Fruit fly (Drosophila melanogaster) whole organism, prepupa: ENCODE measurements around the gene Yp1.

Experiments used
- Blimp-1 ChIP-seq: fragments of 200-800 bp; sonication (Bioruptor generic); optimal IDR thresholded peaks from 3 replicates; lab custom pipeline; 2017; ENCODE audit warnings: missing biosample characterization, missing genetic modification characterization, mild to moderate bottlenecking, moderate library complexity, missing genetic modification reagents
- CG11294 ChIP-seq: fragments of 200-800 bp; sonication (Bioruptor generic); IDR thresholded peaks from 2 replicates; pipeline ENCODE4 v1.3.6; 2022; ENCODE audit warnings: missing biosample characterization, missing genetic modification characterization
- CG11762 ChIP-seq: fragments of 200-800 bp; sonication (Bioruptor generic); optimal IDR thresholded peaks from 3 replicates; lab custom pipeline; 2016; ENCODE audit warnings: missing biosample characterization, missing genetic modification characterization; ENCODE audit not compliant: insufficient read depth
- CG11902 ChIP-seq: fragments of 200-800 bp; sonication (Bioruptor generic); optimal IDR thresholded peaks from 3 replicates; lab custom pipeline; 2016; ENCODE audit warnings: missing biosample characterization, missing genetic modification characterization
- CG15336 ChIP-seq: fragments of 200-800 bp; sonication (Bioruptor generic); IDR thresholded peaks from 2 replicates; pipeline ENCODE4 v1.3.6; 2022; ENCODE audit warnings: missing biosample characterization, missing genetic modification characterization
- CG1621 ChIP-seq: fragments of 200-800 bp; sonication (Bioruptor generic); optimal IDR thresholded peaks from 3 replicates; lab custom pipeline; 2018; ENCODE audit warnings: missing biosample characterization, mild to moderate bottlenecking, missing genetic modification characterization
- CG34406 ChIP-seq: fragments of 200-800 bp; sonication (Bioruptor generic); optimal IDR thresholded peaks from 3 replicates; lab custom pipeline; 2016; ENCODE audit warnings: missing biosample characterization, missing genetic modification characterization
- CG3919 ChIP-seq: fragments of 200-800 bp; sonication (Bioruptor generic); optimal IDR thresholded peaks from 3 replicates; lab custom pipeline; 2016; ENCODE audit warnings: missing biosample characterization, missing genetic modification characterization
- CG4318 ChIP-seq: fragments of 200-800 bp; sonication (Bioruptor generic); optimal IDR thresholded peaks from 3 replicates; lab custom pipeline; 2017; ENCODE audit warnings: missing biosample characterization, mild to moderate bottlenecking, missing genetic modification characterization
- CG6163 ChIP-seq: fragments of 200-800 bp; sonication (Bioruptor generic); IDR thresholded peaks from 3 replicates; pipeline ENCODE4 v1.3.6; 2022; ENCODE audit warnings: missing biosample characterization, missing genetic modification characterization
- CG6276 ChIP-seq: fragments of 200-800 bp; sonication (Bioruptor generic); optimal IDR thresholded peaks from 2 replicates; lab custom pipeline; 2017; ENCODE audit warnings: missing biosample characterization, mild to moderate bottlenecking, missing genetic modification characterization
- CG6854 ChIP-seq: fragments of 200-800 bp; sonication (Bioruptor generic); optimal IDR thresholded peaks from 2 replicates; lab custom pipeline; 2017; ENCODE audit warnings: missing biosample characterization, mild to moderate bottlenecking, missing genetic modification characterization
- CG8119 ChIP-seq: fragments of 200-800 bp; sonication (Bioruptor generic); IDR thresholded peaks from 3 replicates; pipeline ENCODE4 v1.3.6; 2022; ENCODE audit warnings: missing biosample characterization, missing genetic modification characterization
- CG9139 ChIP-seq: fragments of 200-800 bp; sonication (Bioruptor generic); optimal IDR thresholded peaks from 3 replicates; lab custom pipeline; 2017; ENCODE audit warnings: missing biosample characterization, mild to moderate bottlenecking, missing genetic modification characterization
- Eip78C ChIP-seq: fragments of 200-800 bp; sonication (Bioruptor generic); peaks from one replicate; lab custom pipeline; 2016; ENCODE audit warnings: missing biosample characterization, missing genetic modification characterization
- Ets96B ChIP-seq: fragments of 200-800 bp; optimal IDR thresholded peaks from 2 replicates; lab custom pipeline; 2019; ENCODE audit warnings: missing biosample characterization, mild to moderate bottlenecking, missing genetic modification characterization, moderate library complexity
- Hr4 ChIP-seq: fragments of 200-800 bp; sonication (Bioruptor generic); optimal IDR thresholded peaks from 3 replicates; lab custom pipeline; 2016; ENCODE audit warnings: missing biosample characterization, missing genetic modification characterization
- Met ChIP-seq: fragments of 200-800 bp; sonication (Bioruptor generic); optimal IDR thresholded peaks from 3 replicates; lab custom pipeline; 2016; ENCODE audit warnings: missing biosample characterization, missing genetic modification characterization
- OdsH ChIP-seq: fragments of 200-800 bp; sonication (Bioruptor generic); optimal IDR thresholded peaks from 3 replicates; lab custom pipeline; 2016; ENCODE audit warnings: missing biosample characterization, missing genetic modification characterization
- Smox ChIP-seq: fragments of 200-800 bp; sonication (Bioruptor generic); optimal IDR thresholded peaks from 3 replicates; lab custom pipeline; 2016; ENCODE audit warnings: missing biosample characterization, missing genetic modification characterization
- Sox14 ChIP-seq: fragments of 200-800 bp; sonication (Bioruptor generic); optimal IDR thresholded peaks from 3 replicates; lab custom pipeline; 2016; ENCODE audit warnings: missing biosample characterization, missing genetic modification characterization
- achi ChIP-seq: fragments of 200-800 bp; sonication (Bioruptor generic); optimal IDR thresholded peaks from 3 replicates; lab custom pipeline; 2016; ENCODE audit warnings: missing biosample characterization, missing genetic modification characterization
- dac ChIP-seq: fragments of 200-800 bp; sonication (Bioruptor generic); optimal IDR thresholded peaks from 2 replicates; lab custom pipeline; 2017; ENCODE audit warnings: missing biosample characterization, mild to moderate bottlenecking, missing genetic modification characterization
- eg ChIP-seq: fragments of 200-800 bp; sonication (Bioruptor generic); IDR thresholded peaks from 3 replicates; pipeline ENCODE4 v1.3.6; 2022; ENCODE audit warnings: missing biosample characterization, missing genetic modification characterization
- fd59A ChIP-seq: fragments of 200-800 bp; sonication (Bioruptor generic); optimal IDR thresholded peaks from 2 replicates; lab custom pipeline; 2017; ENCODE audit warnings: missing biosample characterization, mild to moderate bottlenecking, missing genetic modification characterization, missing genetic modification reagents
- fd85E ChIP-seq: fragments of 200-800 bp; sonication (Bioruptor generic); optimal IDR thresholded peaks from 3 replicates; lab custom pipeline; 2016; ENCODE audit warnings: missing biosample characterization, missing genetic modification characterization
- fkh ChIP-seq: fragments of 200-800 bp; sonication (Bioruptor generic); optimal IDR thresholded peaks from 3 replicates; lab custom pipeline; 2017; ENCODE audit warnings: missing biosample characterization, mild to moderate bottlenecking, missing genetic modification characterization, moderate library complexity
- net ChIP-seq: fragments of 200-800 bp; sonication (Bioruptor generic); optimal IDR thresholded peaks from 3 replicates; lab custom pipeline; 2016; ENCODE audit warnings: missing biosample characterization, missing genetic modification characterization
- svp ChIP-seq: fragments of 200-800 bp; sonication (Bioruptor generic); peaks from one replicate; lab custom pipeline; 2016; ENCODE audit warnings: missing biosample characterization, missing genetic modification characterization
- vri ChIP-seq: fragments of 200-800 bp; sonication (Bioruptor generic); optimal IDR thresholded peaks from 3 replicates; lab custom pipeline; 2016; ENCODE audit warnings: missing biosample characterization, mild to moderate bottlenecking, missing genetic modification characterization

Gene Yp1

dm6 chrX:10045763-10046162, 7.8 kb upstream of the Yp1 start:
- TF ChIP-seq Eip78C (GFP tag; lab: Kevin White, UChicago) (peak; percentile 48), CG8119 (GFP tag; lab: Robert Waterston, UW) (0 out of 3 replicates have a peak, but pooled peaks have one; percentile 26), net (GFP tag; lab: Kevin White, UChicago) (no peak), Hr4 (GFP tag; lab: Kevin White, UChicago) (no peak), CG6163 (GFP tag; lab: Robert Waterston, UW) (0 out of 3 replicates have a peak, but pooled peaks have one; percentile 34), CG1621 (tag; lab: Kevin White, UChicago) (no peak), achi (GFP tag; lab: Kevin White, UChicago) (no peak), Blimp-1 (no peak), Ets96B (no peak), eg (GFP tag; lab: Robert Waterston, UW) (peak; percentile 40; the same call in 1 of the 3 replicates)

dm6 chrX:10046760-10047159, 6.9 kb upstream of the Yp1 start:
- TF ChIP-seq CG8119 (GFP tag; lab: Robert Waterston, UW) (0 out of 3 replicates have a peak, but pooled peaks have one; percentile 14), CG15336 (no peak), fkh (GFP tag; lab: Kevin White, UChicago) (no peak), Blimp-1 (peak; percentile 49), CG4318 (GFP tag; lab: Kevin White, UChicago) (no peak), vri (GFP tag; lab: Kevin White, UChicago) (peak; percentile 86), CG9139 (no peak), CG34406 (GFP tag; lab: Kevin White, UChicago) (no peak), Eip78C (GFP tag; lab: Kevin White, UChicago) (no peak), CG6276 (GFP tag; lab: Kevin White, UChicago) (no peak)

DNA sequence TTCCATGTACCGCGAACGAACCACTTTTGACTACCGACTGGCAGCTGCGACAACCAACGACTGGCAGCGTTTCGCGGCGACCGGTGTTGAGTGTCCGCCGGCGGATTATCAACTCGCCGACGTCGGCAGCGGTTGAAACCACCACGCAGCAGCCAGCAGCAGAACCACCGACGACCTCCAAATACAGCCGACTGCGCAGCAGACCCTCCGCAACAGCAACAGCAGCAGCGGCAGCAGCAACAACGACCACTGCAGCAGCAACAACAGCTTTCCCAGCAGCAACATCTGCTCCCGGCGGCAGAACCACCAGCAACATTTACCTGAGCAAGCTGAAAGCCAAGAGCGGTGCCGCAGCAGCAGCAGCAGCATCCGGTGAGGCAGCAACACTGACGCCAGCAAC, 5.7 kb upstream of the Yp1 start:
- peak; percentile 41 for TF ChIP-seq svp (GFP tag; lab: Kevin White, UChicago)
- TF ChIP-seq CG3919 (GFP tag; lab: Kevin White, UChicago): peak; percentile 15
- no peak for TF ChIP-seq Smox
- TF ChIP-seq OdsH: no peak
- TF ChIP-seq CG11762: no peak
- no peak for TF ChIP-seq CG6854 (GFP tag; lab: Kevin White, UChicago)
- TF ChIP-seq vri (GFP tag; lab: Kevin White, UChicago): peak; percentile 21

dm6 chrX:10052549-10052948, 1.1 kb upstream of the Yp1 start, which contains the start of gene Yp2:
Yp2 (minus strand) TSS chrX:10052636.
- TF ChIP-seq CG11902 (GFP tag; lab: Kevin White, UChicago): no peak
- TF ChIP-seq, all 60 proteins: peak for 0

dm6 chrX:10057964-10058363, 4.4 kb downstream of the Yp1 start:
- peak; percentile 25 for TF ChIP-seq Eip78C (GFP tag; lab: Kevin White, UChicago)
- TF ChIP-seq dac: no peak
- TF ChIP-seq CG6163 (GFP tag; lab: Robert Waterston, UW): peak; percentile 21; the same call in 1 of the 3 replicates
- TF ChIP-seq eg (GFP tag; lab: Robert Waterston, UW): peak; percentile 67
- TF ChIP-seq CG15336: peak; percentile 46; the same call in 1 of the 2 replicates
- TF ChIP-seq CG11294 (GFP tag; lab: Robert Waterston, UW): no peak
- TF ChIP-seq fd85E (GFP tag; lab: Kevin White, UChicago): no peak
- no peak for TF ChIP-seq net (GFP tag; lab: Kevin White, UChicago)
- no peak for TF ChIP-seq Sox14
- no peak for TF ChIP-seq CG9139
- no peak for TF ChIP-seq OdsH
- no peak for TF ChIP-seq CG11902 (GFP tag; lab: Kevin White, UChicago)
- TF ChIP-seq CG8119 (GFP tag; lab: Robert Waterston, UW): 0 out of 3 replicates have a peak, but pooled peaks have one; percentile 29
- no peak for TF ChIP-seq Met (GFP tag; lab: Kevin White, UChicago)
- no peak for TF ChIP-seq fd59A (GFP tag; lab: Kevin White, UChicago)

dm6 chrX:10061327-10061726, 7.7 kb downstream of the Yp1 start, which contains the start of gene Gr9a:
Gr9a (plus strand) TSS chrX:10061627.
- TF ChIP-seq CG3919 (GFP tag; lab: Kevin White, UChicago): no peak
- no peak for TF ChIP-seq CG11902 (GFP tag; lab: Kevin White, UChicago)
